Worm (Caenorhabditis elegans) whole organism, L4/young adult: ENCODE data around the gene hdl-2.

Experiments
- W03F9.2 ChIP-seq: fragments of 150-350 bp; optimal IDR thresholded peaks from 2 replicates; lab custom pipeline; 2014; ENCODE audit warnings: missing biosample characterization, missing genetic modification characterization
- dao-5 ChIP-seq: sonication (generic microtip); optimal IDR thresholded peaks from 2 replicates; lab custom pipeline; 2016; ENCODE audit warnings: missing genotype, missing genetic modification characterization, moderate library complexity, missing compliant biosample characterization
- him-1 ChIP-seq: sonication (generic microtip); optimal IDR thresholded peaks from 2 replicates; lab custom pipeline; 2016; ENCODE audit warnings: missing genotype, missing genetic modification reagents, missing genetic modification characterization, missing compliant biosample characterization

DNA sequence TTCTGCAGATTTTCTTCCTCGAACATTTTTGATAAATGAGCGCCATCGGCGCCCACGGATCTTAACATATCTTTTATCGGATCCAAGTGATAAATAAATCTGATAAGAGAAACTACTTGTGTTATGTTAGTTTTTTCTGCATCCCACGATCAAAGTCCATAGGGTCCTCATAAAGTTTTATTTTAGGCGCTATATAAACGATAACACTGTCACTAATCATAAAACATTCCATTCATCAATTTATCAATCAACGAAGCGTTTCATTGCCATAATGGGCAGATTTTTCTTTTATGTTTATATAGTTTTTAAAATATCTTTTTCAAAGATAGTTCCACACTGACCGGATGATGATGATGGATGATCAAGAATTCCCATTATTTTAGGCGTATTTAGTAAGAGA, 9.3 kb upstream of the hdl-2 start:
- TF ChIP-seq W03F9.2 (tag; lab: Kevin White, UChicago) (no peak), dao-5 (tag; lab: Kevin White, UChicago) (no peak), him-1 (tag; lab: Kevin White, UChicago) (no peak)
